Fruit fly (Drosophila melanogaster) whole organism, embryonic: ENCODE measurements around the gene Argp.
A peak's percentile ranks its signal among the peaks of the same experiment; 100 is the strongest.

Source experiments
- Antp ChIP-seq: fragments of 200-800 bp; sonication (Bioruptor generic); optimal IDR thresholded peaks from 3 replicates; lab custom pipeline; 2016; ENCODE audit warnings: missing biosample characterization, missing genetic modification characterization
- Atf3 ChIP-seq: fragments of 200-800 bp; sonication (Bioruptor generic); optimal IDR thresholded peaks from 3 replicates; lab custom pipeline; 2016; ENCODE audit warnings: missing biosample characterization, missing genetic modification characterization
- CG10267 ChIP-seq: fragments of 200-800 bp; sonication (Bioruptor generic); optimal IDR thresholded peaks from 2 replicates; lab custom pipeline; 2018; ENCODE audit warnings: missing biosample characterization, mild to moderate bottlenecking, missing genetic modification characterization, moderate library complexity
- CG10366 ChIP-seq: fragments of 200-800 bp; sonication (Bioruptor generic); IDR thresholded peaks from 2 replicates; pipeline ENCODE4 v1.3.6; 2022; ENCODE audit warnings: missing biosample characterization, missing genetic modification characterization
- CG10431 ChIP-seq: fragments of 200-800 bp; sonication (Bioruptor generic); optimal IDR thresholded peaks from 3 replicates; lab custom pipeline; 2018; ENCODE audit warnings: missing biosample characterization, mild to moderate bottlenecking, missing genetic modification characterization
- CG10654 ChIP-seq: fragments of 200-800 bp; sonication (Bioruptor generic); optimal IDR thresholded peaks from 2 replicates; lab custom pipeline; 2016; ENCODE audit warnings: missing biosample characterization, missing genetic modification characterization
- CG12769 ChIP-seq: fragments of 200-800 bp; sonication (Bioruptor generic); optimal IDR thresholded peaks from 2 replicates; lab custom pipeline; 2019; ENCODE audit warnings: missing biosample characterization, mild to moderate bottlenecking, missing genetic modification characterization, moderate library complexity
- CG15479 ChIP-seq: fragments of 200-800 bp; sonication (Bioruptor generic); optimal IDR thresholded peaks from 3 replicates; lab custom pipeline; 2019; ENCODE audit warnings: missing biosample characterization, mild to moderate bottlenecking, missing genetic modification characterization, moderate library complexity
- CG2199 ChIP-seq: fragments of 200-800 bp; sonication (Bioruptor generic); IDR thresholded peaks from 3 replicates; pipeline ENCODE4 v1.3.6; 2022; ENCODE audit warnings: missing biosample characterization, missing genetic modification characterization
- CG2889 ChIP-seq: fragments of 200-800 bp; sonication (Bioruptor generic); IDR thresholded peaks from 3 replicates; pipeline ENCODE4 v1.3.6; 2022; ENCODE audit warnings: missing biosample characterization, missing genetic modification characterization
- CG33213 ChIP-seq: fragments of 200-800 bp; sonication (Bioruptor generic); optimal IDR thresholded peaks from 3 replicates; lab custom pipeline; 2016; ENCODE audit warnings: missing biosample characterization, missing genetic modification characterization
- CG4360 ChIP-seq: fragments of 200-800 bp; sonication (Bioruptor generic); IDR thresholded peaks from 2 replicates; pipeline ENCODE4 v1.3.6; 2022; ENCODE audit warnings: missing biosample characterization, missing genetic modification characterization
- CG4617 ChIP-seq: fragments of 200-800 bp; sonication (Bioruptor generic); optimal IDR thresholded peaks from 3 replicates; lab custom pipeline; 2016; ENCODE audit warnings: missing biosample characterization, missing genetic modification characterization, borderline replicate concordance
- CG4820 ChIP-seq: fragments of 200-800 bp; sonication (Bioruptor generic); optimal IDR thresholded peaks from 3 replicates; lab custom pipeline; 2016; ENCODE audit warnings: missing biosample characterization, missing genetic modification characterization
- CG4854 ChIP-seq: fragments of 200-800 bp; sonication (Bioruptor generic); optimal IDR thresholded peaks from 2 replicates; lab custom pipeline; 2016; ENCODE audit warnings: missing biosample characterization, missing genetic modification characterization, inconsistent platforms
- CG5245 ChIP-seq: fragments of 200-800 bp; sonication (Bioruptor generic); optimal IDR thresholded peaks from 3 replicates; lab custom pipeline; 2016; ENCODE audit warnings: missing biosample characterization, missing genetic modification characterization
- CG5953 ChIP-seq: fragments of 200-800 bp; sonication (Bioruptor generic); IDR thresholded peaks from 2 replicates; pipeline ENCODE4 v1.3.6; 2022; ENCODE audit warnings: missing biosample characterization, missing genetic modification characterization
- CG6654 ChIP-seq: fragments of 200-800 bp; sonication (Bioruptor generic); optimal IDR thresholded peaks from 2 replicates; lab custom pipeline; 2017; ENCODE audit warnings: missing biosample characterization, mild to moderate bottlenecking, missing genetic modification characterization
- CG9876 ChIP-seq: fragments of 200-800 bp; sonication (Bioruptor generic); optimal IDR thresholded peaks from 2 replicates; lab custom pipeline; 2016; ENCODE audit warnings: missing biosample characterization, missing genetic modification characterization
- CG9932 ChIP-seq: fragments of 200-800 bp; sonication (Bioruptor generic); IDR thresholded peaks from 2 replicates; pipeline ENCODE4 v1.3.6; 2022; ENCODE audit warnings: missing biosample characterization, missing genetic modification characterization
- Camta ChIP-seq: fragments of 200-800 bp; sonication (Bioruptor generic); optimal IDR thresholded peaks from 2 replicates; lab custom pipeline; 2016; ENCODE audit warnings: missing biosample characterization, missing genetic modification characterization
- Dbx ChIP-seq: fragments of 200-800 bp; sonication (Bioruptor generic); IDR thresholded peaks from 3 replicates; pipeline ENCODE4 v1.3.6; 2022; ENCODE audit warnings: missing biosample characterization, missing genetic modification characterization
- Dek ChIP-seq: fragments of 200-800 bp; sonication (Bioruptor generic); optimal IDR thresholded peaks from 3 replicates; lab custom pipeline; 2019; ENCODE audit warnings: missing biosample characterization, mild to moderate bottlenecking, missing genetic modification characterization, moderate library complexity
- E2f1 ChIP-seq: fragments of 200-800 bp; sonication (Bioruptor generic); IDR thresholded peaks from 2 replicates; pipeline ENCODE4 v1.3.6; 2022; ENCODE audit warnings: missing biosample characterization, missing genetic modification characterization
- Fer1 ChIP-seq: fragments of 200-800 bp; sonication (Bioruptor generic); optimal IDR thresholded peaks from 2 replicates; lab custom pipeline; 2017; ENCODE audit warnings: missing biosample characterization, mild to moderate bottlenecking, missing genetic modification characterization
- HLH4C ChIP-seq: fragments of 200-800 bp; sonication (Bioruptor generic); IDR thresholded peaks from 3 replicates; pipeline ENCODE4 v1.3.6; 2022; ENCODE audit warnings: missing biosample characterization, missing genetic modification characterization; ENCODE audit not compliant: partially characterized antibody
- HLH54F ChIP-seq: fragments of 200-800 bp; sonication (Bioruptor generic); optimal IDR thresholded peaks from 3 replicates; lab custom pipeline; 2016; ENCODE audit warnings: missing biosample characterization, missing genetic modification characterization
- Hr39 ChIP-seq: fragments of >200 bp; optimal IDR thresholded peaks from 2 replicates; lab custom pipeline; 2017
- Jarid2 ChIP-seq: fragments of 200-800 bp; sonication (Bioruptor generic); optimal IDR thresholded peaks from 3 replicates; lab custom pipeline; 2017; ENCODE audit warnings: mild to moderate bottlenecking, missing biosample characterization, missing genetic modification reagents, missing genetic modification characterization
- MESR4 ChIP-seq: fragments of 200-800 bp; sonication (Bioruptor generic); optimal IDR thresholded peaks from 2 replicates; lab custom pipeline; 2018; ENCODE audit warnings: missing biosample characterization, mild to moderate bottlenecking, missing genetic modification characterization, moderate library complexity
- Opbp ChIP-seq: fragments of 200-800 bp; sonication (Bioruptor generic); IDR thresholded peaks from 3 replicates; pipeline ENCODE4 v1.3.6; 2022; ENCODE audit warnings: missing biosample characterization, missing genetic modification characterization; ENCODE audit not compliant: partially characterized antibody
- Sox100B ChIP-seq: fragments of 200-800 bp; sonication (Bioruptor generic); optimal IDR thresholded peaks from 3 replicates; lab custom pipeline; 2018; ENCODE audit warnings: missing biosample characterization, mild to moderate bottlenecking, missing genetic modification characterization
- Ssrp ChIP-seq: fragments of 200-800 bp; sonication (Bioruptor generic); optimal IDR thresholded peaks from 2 replicates; lab custom pipeline; 2018; ENCODE audit warnings: missing biosample characterization, mild to moderate bottlenecking, missing genetic modification characterization, moderate library complexity
- ci ChIP-seq: fragments of 200-800 bp; sonication (Bioruptor generic); IDR thresholded peaks from 3 replicates; pipeline ENCODE4 v1.3.6; 2022; ENCODE audit warnings: missing biosample characterization, missing genetic modification characterization
- disco-r ChIP-seq: fragments of 200-800 bp; sonication (Bioruptor generic); optimal IDR thresholded peaks from 2 replicates; lab custom pipeline; 2016; ENCODE audit warnings: missing biosample characterization, missing genetic modification characterization
- ewg ChIP-seq: fragments of 200-800 bp; sonication (Bioruptor generic); optimal IDR thresholded peaks from 3 replicates; lab custom pipeline; 2017; ENCODE audit warnings: mild to moderate bottlenecking, missing biosample characterization, missing genetic modification reagents, missing genetic modification characterization
- lmd ChIP-seq: fragments of 200-800 bp; sonication (Bioruptor generic); IDR thresholded peaks from 2 replicates; pipeline ENCODE4 v1.3.6; 2022; ENCODE audit warnings: missing biosample characterization, missing genetic modification characterization
- onecut ChIP-seq: fragments of 200-800 bp; sonication (Bioruptor generic); IDR thresholded peaks from 2 replicates; pipeline ENCODE4 v1.3.6; 2022; ENCODE audit warnings: missing biosample characterization, missing genetic modification characterization
- org-1 ChIP-seq: fragments of 200-800 bp; sonication (Bioruptor generic); optimal IDR thresholded peaks from 2 replicates; lab custom pipeline; 2017; ENCODE audit warnings: missing biosample characterization, missing genetic modification characterization
- pho ChIP-seq: fragments of 200-800 bp; sonication (Bioruptor generic); optimal IDR thresholded peaks from 2 replicates; lab custom pipeline; 2016; ENCODE audit warnings: missing biosample characterization, missing genetic modification characterization
- phol ChIP-seq: fragments of 200-800 bp; sonication (Bioruptor generic); optimal IDR thresholded peaks from 3 replicates; lab custom pipeline; 2018; ENCODE audit warnings: missing biosample characterization, mild to moderate bottlenecking, missing genetic modification characterization, moderate library complexity
- psq ChIP-seq: fragments of 200-800 bp; sonication (Bioruptor generic); optimal IDR thresholded peaks from 2 replicates; lab custom pipeline; 2017; ENCODE audit warnings: missing biosample characterization, missing genetic modification characterization
- ranshi ChIP-seq: fragments of 200-800 bp; sonication (Bioruptor generic); IDR thresholded peaks from 2 replicates; pipeline ENCODE4 v1.3.6; 2022; ENCODE audit warnings: missing biosample characterization, missing genetic modification characterization
- shn ChIP-seq: fragments of 200-800 bp; sonication (Bioruptor generic); optimal IDR thresholded peaks from 3 replicates; lab custom pipeline; 2016; ENCODE audit warnings: missing biosample characterization, missing genetic modification characterization
- slou ChIP-seq: fragments of 200-800 bp; sonication (Bioruptor generic); optimal IDR thresholded peaks from 3 replicates; lab custom pipeline; 2016; ENCODE audit warnings: missing biosample characterization, missing genetic modification characterization
- sob ChIP-seq: fragments of 200-800 bp; sonication (Bioruptor generic); IDR thresholded peaks from 2 replicates; pipeline ENCODE4 v1.3.6; 2022; ENCODE audit warnings: missing biosample characterization, missing genetic modification characterization
- trem ChIP-seq: fragments of 200-800 bp; optimal IDR thresholded peaks from 3 replicates; lab custom pipeline; 2019; ENCODE audit warnings: missing biosample characterization, mild to moderate bottlenecking, missing genetic modification characterization, moderate library complexity
- vfl ChIP-seq: fragments of 200-800 bp; sonication (Bioruptor generic); optimal IDR thresholded peaks from 2 replicates; lab custom pipeline; 2016; ENCODE audit warnings: missing biosample characterization, missing genetic modification characterization
- vnd ChIP-seq: fragments of 200-800 bp; sonication (Bioruptor generic); IDR thresholded peaks from 3 replicates; pipeline ENCODE4 v1.3.6; 2022; ENCODE audit warnings: missing biosample characterization, missing genetic modification characterization; ENCODE audit not compliant: partially characterized antibody

Gene Argp

dm6 chr3R:13686371-13687211 lies 23.1 kb downstream of the Argp start, which contains the start of gene omd:
TSS of gene omd (minus strand) at chr3R:13687210.
- peak; percentile 52 for TF ChIP-seq Dek (tag; lab: Kevin White, UChicago)
- no peak for TF ChIP-seq CG12769 (tag; lab: Kevin White, UChicago)
- TF ChIP-seq CG4617 (GFP tag; lab: Kevin White, UChicago) = no peak
- TF ChIP-seq Opbp = no peak
- no peak for TF ChIP-seq Ssrp (tag; lab: Kevin White, UChicago)
- peak; percentile 61 for TF ChIP-seq psq (GFP tag; lab: Kevin White, UChicago)
- peak; percentile 5 for TF ChIP-seq CG10654 (GFP tag; lab: Kevin White, UChicago)
- no peak for TF ChIP-seq HLH4C (GFP tag; lab: Robert Waterston, UW)
- TF ChIP-seq pho (GFP tag; lab: Kevin White, UChicago) = peak; percentile 33
- peak; percentile 23 for TF ChIP-seq CG4820 (GFP tag; lab: Kevin White, UChicago)
- no peak for TF ChIP-seq vnd
- peak; percentile 12 for TF ChIP-seq vfl
- TF ChIP-seq CG2889 (GFP tag; lab: Robert Waterston, UW) = no peak
- peak; percentile 82 for TF ChIP-seq CG10431
- peak; percentile 26; the same call in 1 of the 2 replicates for TF ChIP-seq lmd (GFP tag; lab: Robert Waterston, UW)
- peak; percentile 46; the same call in 1 of the 2 replicates for TF ChIP-seq CG5953
- peak; percentile 78 for TF ChIP-seq Fer1 (GFP tag; lab: Kevin White, UChicago)
- peak; percentile 41 for TF ChIP-seq HLH54F (GFP tag; lab: Kevin White, UChicago)
- 0 out of 3 replicates have a peak, but pooled peaks have one; percentile 46 for TF ChIP-seq Dbx (GFP tag; lab: Robert Waterston, UW)
- TF ChIP-seq MESR4 = peak; percentile 10
- TF ChIP-seq Sox100B (GFP tag; lab: Kevin White, UChicago) = peak; percentile 70
- peak; percentile 11 for TF ChIP-seq trem (tag; lab: Kevin White, UChicago)
- TF ChIP-seq CG4854 (GFP tag; lab: Kevin White, UChicago) = peak; percentile 38
- peak; percentile 78; the same call in 2 of the 3 replicates for TF ChIP-seq ci (GFP tag; lab: Robert Waterston, UW)
- peak; percentile 38 for TF ChIP-seq slou (GFP tag; lab: Kevin White, UChicago)
- peak; percentile 19 for TF ChIP-seq Jarid2
- TF ChIP-seq onecut (GFP tag; lab: Robert Waterston, UW) = peak; percentile 72
- peak; percentile 15 for TF ChIP-seq CG15479 (GFP tag; lab: Kevin White, UChicago)
- peak; percentile 54; the same call in 1 of the 2 replicates for TF ChIP-seq E2f1 (GFP tag; lab: Robert Waterston, UW)
- peak; percentile 26 for TF ChIP-seq Antp (GFP tag; lab: Kevin White, UChicago)
- peak; percentile 8 for TF ChIP-seq CG6654
- TF ChIP-seq Hr39 (lab: Kevin White, UChicago) = no peak
- TF ChIP-seq CG9932 (GFP tag; lab: Robert Waterston, UW) = peak; percentile 52
- peak; percentile 70 for TF ChIP-seq org-1 (GFP tag; lab: Kevin White, UChicago)
- peak; percentile 43 for TF ChIP-seq CG9876
- peak; percentile 94 for TF ChIP-seq CG2199 (GFP tag; lab: Robert Waterston, UW)
- TF ChIP-seq disco-r (GFP tag; lab: Kevin White, UChicago) = no peak
- TF ChIP-seq CG10267 (tag; lab: Kevin White, UChicago) = peak; percentile 2
- TF ChIP-seq Camta (GFP tag; lab: Kevin White, UChicago) = peak; percentile 68
- peak; percentile 73 for TF ChIP-seq sob (GFP tag; lab: Robert Waterston, UW)
- peak; percentile 33 for TF ChIP-seq CG5245 (GFP tag; lab: Kevin White, UChicago)
- TF ChIP-seq CG33213 (GFP tag; lab: Kevin White, UChicago) = peak; percentile 55
- TF ChIP-seq CG10366 (GFP tag; lab: Robert Waterston, UW) = peak; percentile 47
- TF ChIP-seq phol (tag; lab: Kevin White, UChicago) = no peak
- TF ChIP-seq CG4360 (GFP tag; lab: Robert Waterston, UW) = peak; percentile 62
- TF ChIP-seq shn (GFP tag; lab: Kevin White, UChicago) = peak; percentile 39
- peak; percentile 1 for TF ChIP-seq Atf3 (GFP tag; lab: Kevin White, UChicago)
- peak; percentile 47; the same call in 1 of the 2 replicates for TF ChIP-seq ranshi (GFP tag; lab: Robert Waterston, UW)
- TF ChIP-seq ewg (GFP tag; lab: Kevin White, UChicago) = peak; percentile 28
